Fruit fly (Drosophila melanogaster): ENCODE data around the gene CG43335.

The CG43335 gene

DNA sequence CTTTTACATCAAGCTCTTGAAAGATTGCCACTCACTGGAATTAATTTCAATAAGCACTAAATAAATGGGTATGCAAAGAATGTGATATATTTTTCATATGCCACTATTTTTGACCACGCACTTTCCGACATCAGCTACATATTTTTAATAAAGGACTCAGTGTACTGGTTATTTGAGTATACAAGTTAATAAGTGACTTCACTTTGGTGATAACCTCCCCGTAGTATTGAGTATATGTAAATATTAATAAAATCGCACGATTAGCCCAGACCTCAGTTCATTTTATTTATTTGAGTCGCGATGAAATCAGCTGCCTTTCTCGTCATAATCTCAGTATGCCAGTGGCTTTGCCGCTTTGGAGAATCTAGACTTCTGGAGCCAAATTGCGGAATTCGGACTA is at the start of gene CG43335:
Gene CG43335 (plus strand): TSS at position 301 of the 400 bp plus-strand sequence.
- no peak for TF ChIP-seq CG6854 (GFP tag; optimal IDR thresholded peaks at IDR 0.05)

DNA sequence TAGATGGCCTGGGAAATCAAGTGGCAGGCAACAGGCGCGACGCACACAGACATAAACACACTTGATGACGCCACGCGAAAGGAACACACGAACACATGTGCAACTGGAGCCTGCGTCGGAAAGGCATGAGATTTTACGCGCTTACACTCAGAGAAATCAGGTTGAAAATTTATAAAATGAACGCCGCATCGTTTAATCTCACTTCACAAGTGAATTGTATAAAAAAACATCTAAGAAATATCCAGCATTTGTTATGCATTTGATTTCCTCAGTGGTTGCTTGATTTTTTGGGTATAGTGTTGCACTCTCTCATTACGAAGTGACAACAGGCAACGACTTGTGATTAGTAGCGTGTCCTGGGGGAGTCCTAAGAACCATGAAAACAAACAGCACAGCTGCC is 47.8 kb upstream of the CG43335 start:
- TF ChIP-seq CG1603 (tag; optimal IDR thresholded peaks at IDR 0.05) (no peak), CG4282 (GFP tag; optimal IDR thresholded peaks at IDR 0.05) (no peak), CG10979 (tag; optimal IDR thresholded peaks at IDR 0.05) (peak; percentile 47), CG8924 (tag; optimal IDR thresholded peaks at IDR 0.05) (peak; percentile 24), row (GFP tag; IDR thresholded peaks at IDR 0.05) (peak; percentile 62), Nf-YB (GFP tag; optimal IDR thresholded peaks at IDR 0.05) (no peak), CG6689 (GFP tag; IDR thresholded peaks at IDR 0.05) (0 out of 2 replicates have a peak, but pooled peaks have one; percentile 7), CG6854 (GFP tag; optimal IDR thresholded peaks at IDR 0.05) (no peak), disco-r (GFP tag; optimal IDR thresholded peaks at IDR 0.05) (no peak), CG14710 (tag; optimal IDR thresholded peaks at IDR 0.05) (peak; percentile 20), CG17361 (GFP tag; IDR thresholded peaks at IDR 0.05) (0 out of 3 replicates have a peak, but pooled peaks have one; percentile 10), cg (GFP tag; optimal IDR thresholded peaks at IDR 0.05) (peak; percentile 36), so (GFP tag; IDR thresholded peaks at IDR 0.05) (no peak), CG18262 (tag; optimal IDR thresholded peaks at IDR 0.05) (peak; percentile 3), sens (GFP tag) (peak; percentile 83), dysf (GFP tag; IDR thresholded peaks at IDR 0.05) (no peak), CG12155 (GFP tag; optimal IDR thresholded peaks at IDR 0.05) (no peak), CG8765 (GFP tag; IDR thresholded peaks at IDR 0.05) (peak; percentile 43; the same call in 1 of the 2 replicates), CG17829 (tag; optimal IDR thresholded peaks at IDR 0.05) (peak; percentile 54), zen (tag; optimal IDR thresholded peaks at IDR 0.05) (peak; percentile 10), fd102C (GFP tag; optimal IDR thresholded peaks at IDR 0.05) (peak; percentile 31), CG9727 (GFP tag; optimal IDR thresholded peaks at IDR 0.05) (peak; percentile 43), pzg (GFP tag; optimal IDR thresholded peaks at IDR 0.05) (no peak), Deaf1 (tag; optimal IDR thresholded peaks at IDR 0.05) (no peak), her (GFP tag; optimal IDR thresholded peaks at IDR 0.05) (no peak), E2f2 (GFP tag; IDR thresholded peaks at IDR 0.05) (no peak), H15 (GFP tag; IDR thresholded peaks at IDR 0.05) (no peak), CG17328 (GFP tag; IDR thresholded peaks at IDR 0.05) (peak; percentile 43; the same call in 1 of the 2 replicates), ara (GFP tag; IDR thresholded peaks at IDR 0.05) (0 out of 2 replicates have a peak, but pooled peaks have one; percentile 40), twi (tag; optimal IDR thresholded peaks at IDR 0.05) (peak; percentile 93), vvl (GFP tag; IDR thresholded peaks at IDR 0.05) (0 out of 2 replicates have a peak, but pooled peaks have one; percentile 19), p53 (GFP tag; optimal IDR thresholded peaks at IDR 0.05) (no peak), esg (GFP tag; conservative IDR thresholded peaks at IDR 0.05) (no peak), chif (GFP tag; optimal IDR thresholded peaks at IDR 0.05) (peak in 1 of 2 experiments; percentile 35), insv (GFP tag; optimal IDR thresholded peaks at IDR 0.05) (no peak), gem (tag; optimal IDR thresholded peaks at IDR 0.05) (peak; percentile 19), kah (GFP tag; optimal IDR thresholded peaks at IDR 0.05) (peak; percentile 18), CG4404 (GFP tag; IDR thresholded peaks at IDR 0.05) (peak; percentile 65), CG2712 (tag; optimal IDR thresholded peaks at IDR 0.05) (peak; percentile 56), Dek (tag; optimal IDR thresholded peaks at IDR 0.05) (no peak), Elba2 (GFP tag; optimal IDR thresholded peaks at IDR 0.05) (no peak), Six4 (GFP tag; optimal IDR thresholded peaks at IDR 0.05) (peak; percentile 67), CG13775 (GFP tag; optimal IDR thresholded peaks at IDR 0.05) (peak; percentile 2), Med (GFP tag) (peak; percentile 64), CG43689 (GFP tag; IDR thresholded peaks at IDR 0.05) (no peak), CG16815 (GFP tag; optimal IDR thresholded peaks at IDR 0.05) (peak; percentile 1), hb (GFP tag; IDR thresholded peaks at IDR 0.05; ENCODE audit: partially characterized antibody) (no peak), CG10959 (GFP tag; IDR thresholded peaks at IDR 0.05) (peak; percentile 60), lola (GFP tag; optimal IDR thresholded peaks at IDR 0.05) (peak in 1 of 3 experiments; percentile 15)
